Worm (Caenorhabditis elegans): Measurements from ENCODE around the gene panl-3.

The panl-3 gene

ce11 chrIII:9830502-9830901, 11.6 kb downstream of the panl-3 start, which contains the start of gene ZK632.12:
Gene ZK632.12, plus strand, starts transcription at chrIII:9830802.
- TF ChIP-seq snpc-4 (tag; optimal IDR thresholded peaks at IDR 0.05): no peak
- peak in 1 of 2 experiments; percentile 15 for TF ChIP-seq lsy-2 (tag; optimal IDR thresholded peaks at IDR 0.05)
- TF ChIP-seq nhr-6 (tag; optimal IDR thresholded peaks at IDR 0.05): peak; percentile 48
- peak; percentile 19 for TF ChIP-seq dve-1 (tag; optimal IDR thresholded peaks at IDR 0.05; ENCODE audit: insufficient read depth)
- TF ChIP-seq pha-4 (GFP tag; IDR thresholded peaks at IDR 0.05): no peak
- TF ChIP-seq pha-4 (tag; optimal IDR thresholded peaks at IDR 0.05): peak; percentile 20
- no peak for TF ChIP-seq ctbp-1 (GFP tag; IDR thresholded peaks at IDR 0.05)
- TF ChIP-seq aha-1 (tag): peak; percentile 33

- no peak for TF ChIP-seq nhr-11 (tag; optimal IDR thresholded peaks at IDR 0.05)
- TF ChIP-seq zip-2 (tag; optimal IDR thresholded peaks at IDR 0.05): no peak
- TF ChIP-seq nhr-6 (tag; optimal IDR thresholded peaks at IDR 0.05): no peak
- no peak for TF ChIP-seq D1046.2 (GFP tag; IDR thresholded peaks at IDR 0.05)
- no peak for TF ChIP-seq zip-11 (GFP tag; IDR thresholded peaks at IDR 0.05)
- TF ChIP-seq egl-27 (tag; optimal IDR thresholded peaks at IDR 0.05): no peak
- no peak for TF ChIP-seq spr-1 (tag; optimal IDR thresholded peaks at IDR 0.05)
- no peak for TF ChIP-seq dpl-1 (GFP tag; optimal IDR thresholded peaks at IDR 0.05)
- no peak for TF ChIP-seq Y75B8A.6 (GFP tag; IDR thresholded peaks at IDR 0.05)
- TF ChIP-seq unc-130 (GFP tag; optimal IDR thresholded peaks at IDR 0.05): peak; percentile 2
- no peak for TF ChIP-seq dmd-8 (GFP tag; IDR thresholded peaks at IDR 0.05)
- peak; percentile 42 for TF ChIP-seq lin-38 (GFP tag; IDR thresholded peaks at IDR 0.05)
- no peak for TF ChIP-seq F44E2.7 (GFP tag; IDR thresholded peaks at IDR 0.05)
- no peak for TF ChIP-seq lin-39 (tag; optimal IDR thresholded peaks at IDR 0.05)
Observed at ce11 chrIII:9832569-9832968, 13.7 kb downstream of the panl-3 start.

- TF ChIP-seq T26A8.4 (GFP tag; IDR thresholded peaks at IDR 0.05) (no peak), aly-2 (tag; optimal IDR thresholded peaks at IDR 0.05) (no peak), F37D6.2 (tag; optimal IDR thresholded peaks at IDR 0.05) (no peak), tag-97 (GFP tag; IDR thresholded peaks at IDR 0.05) (no peak), mdl-1 (tag; optimal IDR thresholded peaks at IDR 0.05) (no peak), madf-9 (GFP tag; conservative IDR thresholded peaks at IDR 0.05) (no peak), lin-13 (GFP tag; optimal IDR thresholded peaks at IDR 0.05) (no peak), nhr-28 (tag; optimal IDR thresholded peaks at IDR 0.05) (no peak), zip-2 (tag; optimal IDR thresholded peaks at IDR 0.05) (no peak), lin-39 (tag; optimal IDR thresholded peaks at IDR 0.05) (no peak), tra-1 (GFP tag; IDR thresholded peaks at IDR 0.05) (no peak), zfp-2 (tag; optimal IDR thresholded peaks at IDR 0.05) (no peak), ceh-44 (GFP tag; IDR thresholded peaks at IDR 0.05) (no peak)
Observed at ce11 chrIII:9834888-9835287, 16.0 kb downstream of the panl-3 start, which contains the start of gene K11H3.8. Gene K11H3.8, plus strand, starts transcription at chrIII:9835188.

ce11 chrIII:9843715-9844114, 24.9 kb downstream of the panl-3 start, which contains the start of gene K11H3.5:
Gene K11H3.5, plus strand, starts transcription at chrIII:9843768.
- TF ChIP-seq pqm-1 (tag; optimal IDR thresholded peaks at IDR 0.05) (no peak), aha-1 (tag) (peak; percentile 68), tag-97 (GFP tag; IDR thresholded peaks at IDR 0.05) (no peak), nhr-77 (tag; optimal IDR thresholded peaks at IDR 0.05) (no peak), nhr-28 (tag; optimal IDR thresholded peaks at IDR 0.05) (peak; percentile 35), fkh-10 (GFP tag; optimal IDR thresholded peaks at IDR 0.05) (no peak), Y48G9A.11 (GFP tag; IDR thresholded peaks at IDR 0.05) (no peak), daf-16 (GFP tag; optimal IDR thresholded peaks at IDR 0.05) (no peak), daf-16 (tag; optimal IDR thresholded peaks at IDR 0.05) (peak; percentile 2), unc-39 (tag; optimal IDR thresholded peaks at IDR 0.05) (no peak)
